Worm (Caenorhabditis elegans): ENCODE measurements around the gene F59B10.4.

DNA sequence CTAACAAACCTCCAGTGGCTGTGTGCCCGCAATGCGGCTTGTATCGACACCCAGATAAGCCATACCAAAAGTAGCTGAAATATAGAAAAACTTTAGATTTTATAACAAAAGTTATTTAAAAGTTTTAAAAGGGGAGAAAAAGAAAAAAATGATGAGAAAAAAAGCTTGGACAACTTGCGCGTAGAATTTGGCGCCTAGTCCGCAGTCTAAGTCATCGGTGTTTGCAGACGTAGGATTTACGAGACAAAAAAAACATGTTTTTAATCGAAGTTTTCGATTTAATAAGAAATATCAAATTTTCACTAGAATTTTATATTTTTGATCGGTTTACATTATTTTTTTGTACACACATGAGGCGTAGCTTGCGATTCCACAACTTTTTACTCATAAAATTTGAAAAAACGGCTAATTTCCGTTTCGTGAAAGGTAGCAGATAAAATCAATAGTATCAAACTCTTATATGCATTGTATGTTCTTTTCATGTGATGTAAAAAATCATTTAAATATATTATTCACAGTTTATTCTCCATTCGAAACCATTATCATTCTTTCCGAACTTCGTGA lies 23.1 kb upstream of the F59B10.4 start, which contains the start of gene pro-1:
- TF ChIP-seq ztf-29 (GFP tag; IDR thresholded peaks at IDR 0.05), result no peak
- TF ChIP-seq flt-1 (GFP tag; IDR thresholded peaks at IDR 0.05), result peak; percentile 59; the same call in 1 of the 2 replicates
